Fruit fly (Drosophila melanogaster) whole organism, pupa: Measurements from ENCODE around the gene Mon1.

Source experiments
- CG10348 ChIP-seq: fragments of 200-800 bp; sonication (Bioruptor generic); IDR thresholded peaks from 2 replicates; pipeline ENCODE4 v1.3.6; 2022; ENCODE audit warnings: missing biosample characterization, missing genetic modification characterization
- CG15710 ChIP-seq: fragments of 200-800 bp; sonication (Bioruptor generic); optimal IDR thresholded peaks from 2 replicates; lab custom pipeline; 2018; ENCODE audit warnings: missing biosample characterization, mild to moderate bottlenecking, missing genetic modification characterization, moderate library complexity
- CG17806 ChIP-seq: fragments of 200-800 bp; sonication (Bioruptor generic); optimal IDR thresholded peaks from 2 replicates; lab custom pipeline; 2018; ENCODE audit warnings: missing biosample characterization, mild to moderate bottlenecking, missing genetic modification characterization, moderate library complexity
- CG32121 ChIP-seq: fragments of 200-800 bp; sonication (Bioruptor generic); IDR thresholded peaks from 2 replicates; pipeline ENCODE4 v1.3.6; 2022; ENCODE audit warnings: missing biosample characterization, missing genetic modification characterization
- CG4496 ChIP-seq: fragments of 200-800 bp; sonication (Bioruptor generic); IDR thresholded peaks from 3 replicates; pipeline ENCODE4 v1.3.6; 2022; ENCODE audit warnings: missing biosample characterization, missing genetic modification characterization
- CG8159 ChIP-seq: fragments of 200-800 bp; sonication (Bioruptor generic); optimal IDR thresholded peaks from 3 replicates; lab custom pipeline; 2018; ENCODE audit warnings: missing biosample characterization, mild to moderate bottlenecking, missing genetic modification characterization, moderate library complexity
- CG8301 ChIP-seq: fragments of 200-800 bp; sonication (Bioruptor generic); optimal IDR thresholded peaks from 2 replicates; lab custom pipeline; 2018; ENCODE audit warnings: missing biosample characterization, mild to moderate bottlenecking, missing genetic modification characterization
- CG9948 ChIP-seq: fragments of 200-800 bp; sonication (Bioruptor generic); optimal IDR thresholded peaks from 2 replicates; lab custom pipeline; 2018; ENCODE audit warnings: missing biosample characterization, mild to moderate bottlenecking, missing genetic modification characterization, moderate library complexity
- D1 ChIP-seq: fragments of 200-800 bp; sonication (Bioruptor generic); optimal IDR thresholded peaks from 2 replicates; lab custom pipeline; 2018; ENCODE audit warnings: missing biosample characterization, mild to moderate bottlenecking, missing genetic modification characterization, moderate library complexity
- EcR ChIP-seq: fragments of 200-800 bp; sonication (Bioruptor generic); optimal IDR thresholded peaks from 3 replicates; lab custom pipeline; 2019; ENCODE audit warnings: missing biosample characterization, missing genetic modification characterization, mild to moderate bottlenecking, moderate library complexity, missing genetic modification reagents
- Ets98B ChIP-seq: fragments of 200-800 bp; sonication (Bioruptor generic); IDR thresholded peaks from 2 replicates; pipeline ENCODE4 v1.3.6; 2022; ENCODE audit warnings: missing biosample characterization, missing genetic modification characterization
- Pif1A ChIP-seq: fragments of 200-800 bp; sonication (Bioruptor generic); optimal IDR thresholded peaks from 3 replicates; lab custom pipeline; 2016; ENCODE audit warnings: missing biosample characterization, missing genetic modification characterization
- Pif1B ChIP-seq: fragments of 200-800 bp; sonication (Bioruptor generic); optimal IDR thresholded peaks from 3 replicates; lab custom pipeline; 2016; ENCODE audit warnings: missing biosample characterization, missing genetic modification characterization
- rn ChIP-seq: fragments of 200-800 bp; sonication (Bioruptor generic); IDR thresholded peaks from 2 replicates; pipeline ENCODE4 v1.3.6; 2022; ENCODE audit warnings: missing biosample characterization, missing genetic modification characterization

- no peak for TF ChIP-seq CG32121
- TF ChIP-seq EcR (GFP tag; lab: Kevin White, UChicago) = no peak
- TF ChIP-seq rn (GFP tag; lab: Robert Waterston, UW) = no peak
- no peak for TF ChIP-seq D1
- TF ChIP-seq CG15710 (tag; lab: Kevin White, UChicago) = no peak
- TF ChIP-seq CG10348 (GFP tag; lab: Robert Waterston, UW) = no peak
- no peak for TF ChIP-seq Pif1A (GFP tag; lab: Kevin White, UChicago)
- TF ChIP-seq Ets98B (GFP tag; lab: Robert Waterston, UW) = no peak
- no peak for TF ChIP-seq CG17806 (tag; lab: Kevin White, UChicago)
- TF ChIP-seq CG8159 (tag; lab: Kevin White, UChicago) = no peak
- TF ChIP-seq CG4496 (GFP tag; lab: Robert Waterston, UW) = no peak
- no peak for TF ChIP-seq CG9948 (tag; lab: Kevin White, UChicago)
- TF ChIP-seq CG8301 (tag; lab: Kevin White, UChicago) = no peak
- no peak for TF ChIP-seq Pif1B (GFP tag; lab: Kevin White, UChicago)
Observed at dm6 chr2L:4818056-4818455, 32.4 kb upstream of the Mon1 start, which contains the start of gene CG3225.
